Worm (Caenorhabditis elegans): ENCODE measurements around the gene Y105C5B.3.

DNA sequence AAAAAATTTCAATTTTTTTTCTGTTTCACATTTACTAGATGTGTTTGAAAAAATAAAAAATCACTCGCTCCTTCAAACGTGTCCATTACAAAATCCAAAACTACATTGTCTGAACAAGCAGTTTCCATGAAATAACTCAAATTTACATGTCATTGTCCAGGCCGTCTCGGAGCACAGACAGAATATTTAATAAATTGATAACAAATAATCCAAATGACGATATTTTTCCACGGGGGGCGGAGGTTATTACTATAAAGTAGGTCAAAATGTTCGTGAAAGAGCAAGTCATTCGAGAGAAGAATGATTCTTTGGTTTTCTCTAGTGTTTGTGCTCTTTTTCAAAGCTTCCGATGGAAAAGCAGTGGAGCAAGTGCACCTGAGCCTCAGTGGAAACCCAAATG lies at the start of gene Y105C5B.3:
- no peak for TF ChIP-seq skn-1 (tag; optimal IDR thresholded peaks at IDR 0.05)
- no peak for TF ChIP-seq nhr-48 (tag; optimal IDR thresholded peaks at IDR 0.05)
- no peak for TF ChIP-seq hif-1 (tag; optimal IDR thresholded peaks at IDR 0.05)
- no peak for TF ChIP-seq ces-1 (GFP tag; optimal IDR thresholded peaks at IDR 0.05)
- no peak for TF ChIP-seq daf-16 (GFP tag; optimal IDR thresholded peaks at IDR 0.05)
- TF ChIP-seq daf-16 (tag; optimal IDR thresholded peaks at IDR 0.05) = no peak
- no peak for TF ChIP-seq F49E8.2 (tag; optimal IDR thresholded peaks at IDR 0.05; ENCODE audit: borderline replicate concordance)
- TF ChIP-seq cey-2 (tag; optimal IDR thresholded peaks at IDR 0.05; ENCODE audit: borderline replicate concordance, insufficient read depth) = no peak
- TF ChIP-seq tag-97 (GFP tag; IDR thresholded peaks at IDR 0.05) = no peak
- TF ChIP-seq nhr-25 (tag; optimal IDR thresholded peaks at IDR 0.05; ENCODE audit: borderline replicate concordance, insufficient read depth) = no peak
- no peak for TF ChIP-seq mxl-3 (GFP tag; optimal IDR thresholded peaks at IDR 0.05)

Measured in whole organism, L4 larva.